Worm (Caenorhabditis elegans) whole organism, L2 larva: ENCODE data around the gene H03A11.2.

Experiments used
- egl-27 ChIP-seq: sonication (generic microtip); optimal IDR thresholded peaks from 3 replicates; lab custom pipeline; 2017; ENCODE audit warnings: missing biosample characterization, missing genetic modification reagents, missing genetic modification characterization
- elt-3 ChIP-seq: sonication (generic microtip); optimal IDR thresholded peaks from 2 replicates; lab custom pipeline; 2017; ENCODE audit warnings: missing biosample characterization, missing genetic modification characterization
- lin-11 ChIP-seq: fragments of 150-350 bp; sonication (generic microtip); optimal IDR thresholded peaks from 2 replicates; lab custom pipeline; 2014; ENCODE audit warnings: missing biosample characterization, missing genetic modification characterization, inconsistent platforms, mixed read lengths
- lsy-2 ChIP-seq, 2 experiments: fragments of 150-350 bp in 1 of 2; sonication (generic microtip) in 1 of 2; optimal IDR thresholded peaks; 2 replicates each; lab custom pipeline; 2014 to 2017; ENCODE audit warnings: missing biosample characterization in 2 of 2, missing genetic modification characterization in 2 of 2
- nhr-12 ChIP-seq: fragments of 150-350 bp; optimal IDR thresholded peaks from 2 replicates; lab custom pipeline; 2014; ENCODE audit warnings: missing biosample characterization, missing genetic modification characterization
- zag-1 ChIP-seq: fragments of 150-350 bp; optimal IDR thresholded peaks from 2 replicates; lab custom pipeline; 2014; ENCODE audit warnings: missing biosample characterization, missing genetic modification characterization
- ztf-4 ChIP-seq: fragments of 150-350 bp; optimal IDR thresholded peaks from 2 replicates; lab custom pipeline; 2014; ENCODE audit warnings: missing biosample characterization, missing genetic modification characterization

- TF ChIP-seq egl-27 (tag; lab: Kevin White, UChicago): no peak
- TF ChIP-seq lsy-2 (tag; optimal IDR thresholded peaks at IDR 0.05; lab: Kevin White, UChicago): no peak
- TF ChIP-seq elt-3: no peak
- TF ChIP-seq nhr-12: no peak
- TF ChIP-seq ztf-4 (tag; lab: Kevin White, UChicago): no peak
- no peak for TF ChIP-seq lin-11 (tag; lab: Kevin White, UChicago)
- no peak for TF ChIP-seq zag-1 (tag; lab: Kevin White, UChicago)
These were observed 6.3 kb downstream of the H03A11.2 start for ce11 chrX:15224128-15224527.
